Worm (Caenorhabditis elegans) whole organism, L4 larva: ENCODE measurements around the gene Y17G9B.11.

Source experiments
- F37D6.2 ChIP-seq: sonication (generic microtip); optimal IDR thresholded peaks from 2 replicates; lab custom pipeline; 2016; ENCODE audit warnings: mild to moderate bottlenecking, missing genetic modification characterization, missing compliant biosample characterization
- ZK546.5 ChIP-seq, 2 experiments: sonication (generic microtip); optimal IDR thresholded peaks; 2 replicates each; lab custom pipeline; 2017; ENCODE audit warnings: missing biosample characterization in 2 of 2, missing genetic modification characterization in 2 of 2
- aha-1 ChIP-seq: fragments of 150-350 bp; peaks from one replicate; lab custom pipeline; 2014; ENCODE audit warnings: missing biosample characterization, missing genetic modification characterization
- aly-2 ChIP-seq: sonication (generic microtip); optimal IDR thresholded peaks from 2 replicates; lab custom pipeline; 2018; ENCODE audit warnings: missing biosample characterization, missing genetic modification characterization
- ama-1 ChIP-seq: fragments of 150-350 bp; optimal IDR thresholded peaks from 2 replicates; lab custom pipeline; 2014; ENCODE audit warnings: inconsistent platforms, mixed read lengths
- arid-1 ChIP-seq: fragments of 200-800 bp; sonication (Bioruptor generic); conservative IDR thresholded peaks from 2 replicates; pipeline ENCODE4 v1.3.6; 2022; ENCODE audit warnings: missing genetic modification reagents, missing genetic modification characterization, missing compliant biosample characterization
- ceh-44 ChIP-seq: fragments of 200-800 bp; sonication (Bioruptor generic); IDR thresholded peaks from 2 replicates; pipeline ENCODE4 v1.3.6; 2022; ENCODE audit warnings: missing genetic modification reagents, missing genetic modification characterization, missing compliant biosample characterization
- daf-16 ChIP-seq, 3 experiments: sonication (generic microtip); optimal IDR thresholded peaks; 2 replicates each; lab custom pipeline; 2016 to 2017; ENCODE audit warnings: missing genetic modification characterization in 3 of 3, missing genetic modification reagents in 3 of 3, mild to moderate bottlenecking in 2 of 3, missing compliant biosample characterization in 2 of 3, missing biosample characterization in 1 of 3, moderate library complexity in 1 of 3
- dmd-8 ChIP-seq: fragments of 200-800 bp; sonication (Bioruptor generic); IDR thresholded peaks from 2 replicates; pipeline ENCODE4 v1.3.6; 2022; ENCODE audit warnings: missing genetic modification characterization, missing compliant biosample characterization
- duxl-1 ChIP-seq: sonication (generic microtip); optimal IDR thresholded peaks from 2 replicates; lab custom pipeline; 2016; ENCODE audit warnings: mild to moderate bottlenecking, missing genetic modification characterization, moderate library complexity, missing compliant biosample characterization; ENCODE audit not compliant: poor library complexity
- dve-1 ChIP-seq: sonication (generic microtip); optimal IDR thresholded peaks from 2 replicates; lab custom pipeline; 2017; ENCODE audit warnings: antibody characterized with exemption, mild to moderate bottlenecking, missing genetic modification characterization, missing compliant biosample characterization; ENCODE audit not compliant: insufficient read depth
- hif-1 ChIP-seq, 2 experiments: sonication (generic microtip); optimal IDR thresholded peaks; 2 replicates each; lab custom pipeline; 2016 to 2017; ENCODE audit warnings: missing compliant biosample characterization in 2 of 2, missing genetic modification characterization in 2 of 2, missing genetic modification reagents in 2 of 2, missing genotype in 2 of 2, mild to moderate bottlenecking in 1 of 2
- jun-1 ChIP-seq: fragments of 150-350 bp; optimal IDR thresholded peaks from 2 replicates; lab custom pipeline; 2014; ENCODE audit warnings: missing biosample characterization, missing genetic modification reagents, missing genetic modification characterization
- lin-15B ChIP-seq: fragments of 150-350 bp; sonication (generic microtip); optimal IDR thresholded peaks from 3 replicates; lab custom pipeline; 2014; ENCODE audit warnings: missing biosample characterization, missing genetic modification characterization
- lin-38 ChIP-seq: fragments of 200-800 bp; sonication (Bioruptor generic); IDR thresholded peaks from 2 replicates; pipeline ENCODE4 v1.3.6; 2022; ENCODE audit warnings: missing genetic modification reagents, missing genetic modification characterization, missing compliant biosample characterization
- lsy-2 ChIP-seq, 2 experiments: fragments of 150-350 bp in 1 of 2; sonication (generic microtip) in 1 of 2; optimal IDR thresholded peaks; 2 replicates each; lab custom pipeline; 2014 to 2017; ENCODE audit warnings: missing biosample characterization in 2 of 2, missing genetic modification characterization in 2 of 2
- madf-5 ChIP-seq, 2 experiments: fragments of 200-800 bp; sonication (Bioruptor generic); IDR thresholded peaks; 2 replicates each; pipeline ENCODE4 v1.3.6; 2022; ENCODE audit warnings: missing compliant biosample characterization in 2 of 2, missing genetic modification characterization in 2 of 2
- madf-9 ChIP-seq: fragments of 200-800 bp; sonication (Bioruptor generic); conservative IDR thresholded peaks from 2 replicates; pipeline ENCODE4 v1.3.6; 2022; ENCODE audit warnings: missing genetic modification reagents, missing genetic modification characterization, missing compliant biosample characterization
- mes-2 ChIP-seq: sonication (generic microtip); optimal IDR thresholded peaks from 2 replicates; lab custom pipeline; 2016; ENCODE audit warnings: missing genotype, mild to moderate bottlenecking, missing genetic modification characterization, missing compliant biosample characterization; ENCODE audit not compliant: poor library complexity, severe bottlenecking
- nhr-11 ChIP-seq: fragments of 150-350 bp; optimal IDR thresholded peaks from 2 replicates; lab custom pipeline; 2014; ENCODE audit warnings: missing biosample characterization, missing genetic modification characterization
- nhr-111 ChIP-seq: fragments of 200-800 bp; sonication (Bioruptor generic); optimal IDR thresholded peaks from 2 replicates; lab custom pipeline; 2018; ENCODE audit warnings: mild to moderate bottlenecking, missing genetic modification characterization, missing compliant biosample characterization
- nhr-41 ChIP-seq: fragments of 200-800 bp; sonication (Bioruptor generic); IDR thresholded peaks from 2 replicates; pipeline ENCODE4 v1.3.6; 2022; ENCODE audit warnings: missing genetic modification reagents, missing genetic modification characterization, missing compliant biosample characterization
- nhr-48 ChIP-seq: sonication (generic microtip); optimal IDR thresholded peaks from 2 replicates; lab custom pipeline; 2016; ENCODE audit warnings: mild to moderate bottlenecking, missing genetic modification characterization, missing compliant biosample characterization
- nhr-77 ChIP-seq: fragments of 150-350 bp; optimal IDR thresholded peaks from 2 replicates; lab custom pipeline; 2014; ENCODE audit warnings: missing biosample characterization, missing genetic modification characterization
- pqm-1 ChIP-seq: sonication (generic microtip); optimal IDR thresholded peaks from 2 replicates; lab custom pipeline; 2017; ENCODE audit warnings: missing biosample characterization, missing genetic modification characterization
- rbr-2 ChIP-seq: sonication (generic microtip); optimal IDR thresholded peaks from 2 replicates; lab custom pipeline; 2016; ENCODE audit warnings: missing genotype, missing genetic modification characterization, missing compliant biosample characterization
- set-16 ChIP-seq: fragments of 200-800 bp; sonication (Bioruptor generic); IDR thresholded peaks from 2 replicates; pipeline ENCODE4 v1.3.6; 2022; ENCODE audit warnings: missing genetic modification reagents, missing genetic modification characterization, missing compliant biosample characterization
- tag-97 ChIP-seq: fragments of 200-800 bp; sonication (Bioruptor generic); IDR thresholded peaks from 2 replicates; pipeline ENCODE4 v1.3.6; 2022; ENCODE audit warnings: missing genetic modification characterization, missing compliant biosample characterization
- unc-130 ChIP-seq: sonication (generic microtip); optimal IDR thresholded peaks from 2 replicates; lab custom pipeline; 2016; ENCODE audit warnings: missing genetic modification reagents, missing genetic modification characterization, missing compliant biosample characterization
- unc-62 ChIP-seq, 3 experiments: fragments of 150-350 bp in 1 of 3; sonication (generic microtip); optimal IDR thresholded peaks in 2 of 3; peaks in 1 of 3; 1 replicate in 1 of 3; 2 replicates in 2 of 3; lab custom pipeline; 2014 to 2017; ENCODE audit warnings: missing biosample characterization in 3 of 3, missing genetic modification characterization in 3 of 3, missing genetic modification reagents in 3 of 3, missing genotype in 1 of 3
- zag-1 ChIP-seq: fragments of 150-350 bp; optimal IDR thresholded peaks from 2 replicates; lab custom pipeline; 2014; ENCODE audit warnings: missing biosample characterization, missing genetic modification characterization
- zfp-3 ChIP-seq: fragments of 200-800 bp; sonication (Bioruptor generic); conservative IDR thresholded peaks from 2 replicates; pipeline ENCODE4 v1.3.6; 2022; ENCODE audit warnings: missing genetic modification reagents, missing genetic modification characterization, missing compliant biosample characterization

Gene Y17G9B.11

ce11 chrIV:4755929-4756655 is at the start of gene Y17G9B.11, which contains the start of gene fbxb-77:
TSS of gene Y17G9B.11 (plus strand) at chrIV:4756605.
TSS of gene fbxb-77 (minus strand) at chrIV:4756157.
- TF ChIP-seq unc-62 (GFP tag; optimal IDR thresholded peaks at IDR 0.05 in 1 of 2; lab: Kevin White, UChicago): peak in 1 of 2 experiments; percentile 32
- no peak for TF ChIP-seq unc-62 (tag; optimal IDR thresholded peaks at IDR 0.05; lab: Kevin White, UChicago)
- no peak for TF ChIP-seq lsy-2 (tag; optimal IDR thresholded peaks at IDR 0.05; lab: Kevin White, UChicago)
- peak; percentile 90 for TF ChIP-seq aha-1 (tag; lab: Kevin White, UChicago)
- TF ChIP-seq pqm-1 (tag; lab: Kevin White, UChicago): no peak

- TF ChIP-seq zfp-3 (GFP tag; lab: Robert Waterston, UW) (no peak), lin-38 (GFP tag; lab: Robert Waterston, UW) (0 out of 2 replicates have a peak, but pooled peaks have one; percentile 8), nhr-77 (tag; lab: Kevin White, UChicago) (no peak), madf-5 (GFP tag; IDR thresholded peaks at IDR 0.05; lab: Robert Waterston, UW) (0 out of 4 replicates have a peak, but pooled peaks of 1 of the 2 experiments have one; percentile 3), nhr-48 (tag; lab: Kevin White, UChicago) (no peak), set-16 (GFP tag; lab: Robert Waterston, UW) (peak; percentile 61), arid-1 (0 out of 2 replicates have a peak, but pooled peaks have one; percentile 16)
These were observed 45.9 kb upstream of the Y17G9B.11 start, which contains the start of gene cif-1 for ce11 chrIV:4710459-4710858. TSS of gene cif-1 (minus strand) at chrIV:4710755.

- TF ChIP-seq lin-15B (tag; lab: Kevin White, UChicago): no peak
- peak; percentile 92 for TF ChIP-seq mes-2
- TF ChIP-seq aha-1 (tag; lab: Kevin White, UChicago): peak; percentile 16
- TF ChIP-seq nhr-41 (GFP tag; lab: Robert Waterston, UW): no peak
- TF ChIP-seq madf-9 (GFP tag; lab: Robert Waterston, UW): no peak
- TF ChIP-seq ceh-44 (GFP tag; lab: Robert Waterston, UW): no peak
- no peak for TF ChIP-seq aly-2 (tag; lab: Kevin White, UChicago)
- no peak for TF ChIP-seq daf-16 (GFP tag; optimal IDR thresholded peaks at IDR 0.05; lab: Kevin White, UChicago)
- no peak for TF ChIP-seq daf-16 (tag; optimal IDR thresholded peaks at IDR 0.05; lab: Kevin White, UChicago)
- TF ChIP-seq lin-38 (GFP tag; lab: Robert Waterston, UW): peak; percentile 54
- TF ChIP-seq duxl-1 (tag; lab: Kevin White, UChicago): no peak
- TF ChIP-seq nhr-111 (GFP tag; lab: Kevin White, UChicago): no peak
- TF ChIP-seq ZK546.5 (tag; optimal IDR thresholded peaks at IDR 0.05; lab: Kevin White, UChicago): no peak
- TF ChIP-seq jun-1 (tag; lab: Kevin White, UChicago): no peak
- TF ChIP-seq dve-1: peak; percentile 17
- peak; percentile 25 for TF ChIP-seq rbr-2
- peak in 1 of 2 experiments; percentile 76 for TF ChIP-seq hif-1 (tag; optimal IDR thresholded peaks at IDR 0.05; lab: Kevin White, UChicago)
- TF ChIP-seq nhr-11 (tag; lab: Kevin White, UChicago): no peak
- peak in 1 of 2 experiments; percentile 91 for TF ChIP-seq unc-62 (GFP tag; optimal IDR thresholded peaks at IDR 0.05 in 1 of 2; lab: Kevin White, UChicago)
- TF ChIP-seq unc-62 (tag; optimal IDR thresholded peaks at IDR 0.05; lab: Kevin White, UChicago): no peak
- TF ChIP-seq zag-1 (tag; lab: Kevin White, UChicago): no peak
- TF ChIP-seq dmd-8: no peak
- peak; percentile 86 for TF ChIP-seq unc-130
- no peak for TF ChIP-seq tag-97
- peak in 1 of 2 experiments; percentile 67 for TF ChIP-seq lsy-2 (tag; optimal IDR thresholded peaks at IDR 0.05; lab: Kevin White, UChicago)
- TF ChIP-seq F37D6.2 (tag; lab: Kevin White, UChicago): no peak
- TF ChIP-seq ama-1 (lab: Kevin White, UChicago): no peak
These were observed 44.0 kb upstream of the Y17G9B.11 start, which contains the start of gene yars-2 for ce11 chrIV:4712376-4712775. TSS of gene yars-2 (minus strand) at chrIV:4712624.

- peak; percentile 85 for TF ChIP-seq lin-38 (GFP tag; lab: Robert Waterston, UW)
- TF ChIP-seq, all 104 proteins: peak for 1; not testable (repeated sequence) for 103
These were observed 40.6 kb upstream of the Y17G9B.11 start, which contains the start of gene miro-1 for ce11 chrIV:4715785-4716184. TSS of gene miro-1 (minus strand) at chrIV:4715807.
